Fruit fly (Drosophila melanogaster): ENCODE results near the gene CG12229.

DNA sequence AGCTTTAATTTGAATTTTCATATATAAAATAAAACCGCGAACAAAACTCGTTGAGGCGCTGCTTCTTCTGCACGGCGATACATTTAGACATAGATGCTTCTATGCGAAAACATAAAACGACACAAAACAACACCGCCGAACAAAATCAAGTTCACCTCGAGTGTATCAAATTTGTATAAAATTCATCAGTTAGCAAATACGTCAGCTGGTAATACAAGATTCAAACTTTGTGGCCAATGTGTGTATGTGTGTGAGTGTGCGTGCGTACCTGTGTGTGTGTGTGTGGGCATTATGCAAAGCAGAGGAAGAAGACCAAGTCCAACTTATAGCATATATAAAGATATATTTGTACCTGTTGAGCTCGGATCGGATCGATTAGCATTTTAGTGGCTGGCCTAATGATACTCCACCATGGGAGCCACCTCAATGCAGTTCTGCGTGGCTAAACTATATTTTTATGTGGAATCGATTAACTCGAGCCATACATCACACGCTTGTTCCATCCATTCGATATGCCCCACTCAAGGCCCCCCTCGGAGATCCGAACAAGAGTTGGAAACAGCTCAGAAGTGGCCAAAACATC lies 41.7 kb downstream of the CG12229 start:
- no peak for TF ChIP-seq h (GFP tag; optimal IDR thresholded peaks at IDR 0.05)
- no peak for TF ChIP-seq fru (GFP tag; optimal IDR thresholded peaks at IDR 0.05)
- no peak for TF ChIP-seq HLH106 (tag; optimal IDR thresholded peaks at IDR 0.05)
- no peak for TF ChIP-seq OdsH (GFP tag; optimal IDR thresholded peaks at IDR 0.05)
